Worm (Caenorhabditis elegans): Measurements from ENCODE around the gene Y71H2AM.29.

DNA sequence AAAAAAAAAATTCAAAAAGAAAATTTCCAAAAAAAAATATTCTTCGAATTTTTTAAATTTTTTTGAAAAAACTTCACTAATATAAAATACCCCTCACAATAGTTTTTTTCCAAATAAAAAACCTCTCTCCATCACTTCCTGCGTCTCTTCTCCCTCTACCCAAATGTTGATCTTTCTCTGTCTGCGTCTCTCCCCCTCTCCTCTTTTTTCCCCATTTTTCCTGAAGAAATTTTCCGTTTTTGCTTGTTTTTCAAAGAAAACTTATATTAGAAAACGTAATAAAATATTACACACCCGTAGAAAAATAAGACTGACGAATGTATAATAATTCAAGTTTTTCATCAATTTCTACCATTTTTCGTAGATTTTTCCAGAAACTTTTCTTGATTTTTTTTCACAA lies 48.5 kb downstream of the Y71H2AM.29 start:
- TF ChIP-seq ama-1 (optimal IDR thresholded peaks at IDR 0.05): no peak
- no peak for TF ChIP-seq hnd-1 (tag; optimal IDR thresholded peaks at IDR 0.05)
- no peak for TF ChIP-seq aly-1 (tag; optimal IDR thresholded peaks at IDR 0.05)
- TF ChIP-seq ets-7 (tag; optimal IDR thresholded peaks at IDR 0.05): no peak
- no peak for TF ChIP-seq flt-1 (GFP tag; IDR thresholded peaks at IDR 0.05)
- TF ChIP-seq hmbx-1 (tag; optimal IDR thresholded peaks at IDR 0.05): no peak
- no peak for TF ChIP-seq tbx-37 (GFP tag; conservative IDR thresholded peaks at IDR 0.05)
- no peak for TF ChIP-seq ceh-36 (tag; optimal IDR thresholded peaks at IDR 0.05)
- no peak for TF ChIP-seq hmg-4 (GFP tag; optimal IDR thresholded peaks at IDR 0.05)
- no peak for TF ChIP-seq tra-4 (tag; optimal IDR thresholded peaks at IDR 0.05)
- TF ChIP-seq tbx-11 (GFP tag; IDR thresholded peaks at IDR 0.05): no peak

All from whole organism, early embryonic.